Worm (Caenorhabditis elegans): ENCODE measurements around the gene C25G4.2.

Gene C25G4.2

DNA sequence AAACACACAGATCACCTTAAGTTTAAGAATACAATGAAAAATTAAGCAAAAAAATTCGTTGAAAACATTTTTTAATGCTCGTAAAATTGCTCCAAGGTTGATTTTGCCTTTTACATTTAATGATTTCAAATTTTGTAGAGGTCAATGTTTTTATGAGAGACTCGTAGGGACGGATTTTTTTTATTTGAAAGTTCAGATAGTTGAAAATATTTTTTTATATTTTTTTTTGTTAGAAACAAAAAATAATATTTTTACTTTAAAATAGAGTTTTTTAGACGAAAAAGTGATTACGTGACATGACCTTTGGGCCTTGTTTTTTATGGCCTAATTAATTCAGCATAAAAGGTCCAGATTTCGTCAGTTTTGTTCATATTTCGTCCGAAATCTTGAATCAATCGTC is 10.9 kb upstream of the C25G4.2 start, which contains the start of gene smz-1:
TSS of gene smz-1 (plus strand) at position 301 of the 400 bp plus-strand sequence.
- TF ChIP-seq ref-1 (GFP tag; conservative IDR thresholded peaks at IDR 0.05) (no peak), T22C8.4 (GFP tag; IDR thresholded peaks at IDR 0.05) (no peak), klf-2 (GFP tag; conservative IDR thresholded peaks at IDR 0.05) (no peak), cog-1 (tag; optimal IDR thresholded peaks at IDR 0.05) (no peak), med-1 (GFP tag; optimal IDR thresholded peaks at IDR 0.05; ENCODE audit: insufficient read depth) (no peak), flt-1 (GFP tag; IDR thresholded peaks at IDR 0.05) (no peak), ztf-29 (GFP tag; IDR thresholded peaks at IDR 0.05) (no peak), ztf-23 (GFP tag; IDR thresholded peaks at IDR 0.05) (no peak), tab-1 (GFP tag; IDR thresholded peaks at IDR 0.05) (no peak)

DNA sequence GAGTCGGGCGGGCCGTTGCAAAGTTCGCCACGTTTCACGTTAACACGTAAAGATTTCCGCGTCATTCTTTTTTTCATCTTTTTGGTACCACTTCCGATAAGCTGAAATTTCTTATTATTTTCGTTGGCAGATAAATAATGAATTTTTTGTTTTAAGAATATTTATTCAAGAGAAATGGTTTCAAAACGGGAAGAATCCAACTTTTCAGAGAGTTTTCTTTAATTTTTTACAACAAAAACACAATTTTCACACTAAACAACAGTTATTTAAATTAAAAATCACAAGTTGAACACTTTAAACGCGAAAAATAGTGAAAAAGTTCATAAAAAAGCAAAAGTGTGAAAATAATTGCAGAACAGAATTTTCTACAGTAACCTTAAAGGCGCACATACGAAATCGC is 10.3 kb upstream of the C25G4.2 start, which contains the start of gene spe-44:
TSS of gene spe-44 (minus strand) at position 101 of the 400 bp plus-strand sequence.
- TF ChIP-seq T22C8.4 (GFP tag; IDR thresholded peaks at IDR 0.05), result no peak
- TF ChIP-seq med-1 (GFP tag; optimal IDR thresholded peaks at IDR 0.05; ENCODE audit: insufficient read depth), result no peak
- no peak for TF ChIP-seq ztf-29 (GFP tag; IDR thresholded peaks at IDR 0.05)

DNA sequence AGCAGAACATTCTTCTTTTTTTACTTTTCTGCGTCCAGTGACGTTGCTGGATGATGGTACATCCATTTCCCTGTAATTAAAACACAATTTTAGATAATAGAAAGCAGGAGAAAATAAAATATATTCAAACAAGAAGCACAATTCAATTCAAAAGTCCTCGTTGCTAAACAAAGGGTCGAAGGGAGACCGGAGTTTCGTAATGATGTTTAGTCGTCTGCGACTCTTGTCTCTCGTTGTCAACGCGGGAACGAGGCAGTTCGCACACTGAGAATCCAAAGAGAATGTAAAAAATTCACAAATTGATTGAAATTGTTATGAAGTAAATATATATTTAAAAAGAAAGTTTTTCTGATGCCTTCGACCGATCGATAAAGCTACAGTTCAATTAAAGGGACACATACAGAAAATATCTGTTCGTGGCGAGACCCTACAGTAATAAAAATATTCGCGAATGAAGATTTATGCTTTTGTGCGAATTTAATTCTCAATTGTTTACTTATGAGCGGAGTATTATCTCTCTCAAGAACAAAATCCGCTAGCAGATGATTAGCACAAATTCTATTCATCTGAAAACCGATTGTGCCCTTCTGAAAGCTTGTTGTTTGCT is 7.5 kb upstream of the C25G4.2 start, which contains the start of gene dpy-26:
TSS of gene dpy-26 (minus strand) at position 111 of the 607 bp plus-strand sequence.
- TF ChIP-seq tab-1 (GFP tag; IDR thresholded peaks at IDR 0.05), result no peak
- TF ChIP-seq flt-1 (GFP tag; IDR thresholded peaks at IDR 0.05), result no peak
- no peak for TF ChIP-seq T22C8.4 (GFP tag; IDR thresholded peaks at IDR 0.05)
- TF ChIP-seq ztf-23 (GFP tag; IDR thresholded peaks at IDR 0.05), result no peak
- no peak for TF ChIP-seq cog-1 (tag; optimal IDR thresholded peaks at IDR 0.05)
- no peak for TF ChIP-seq ref-1 (GFP tag; conservative IDR thresholded peaks at IDR 0.05)
- TF ChIP-seq med-1 (GFP tag; optimal IDR thresholded peaks at IDR 0.05; ENCODE audit: insufficient read depth), result no peak
- no peak for TF ChIP-seq klf-2 (GFP tag; conservative IDR thresholded peaks at IDR 0.05)
- TF ChIP-seq ztf-29 (GFP tag; IDR thresholded peaks at IDR 0.05), result no peak

DNA sequence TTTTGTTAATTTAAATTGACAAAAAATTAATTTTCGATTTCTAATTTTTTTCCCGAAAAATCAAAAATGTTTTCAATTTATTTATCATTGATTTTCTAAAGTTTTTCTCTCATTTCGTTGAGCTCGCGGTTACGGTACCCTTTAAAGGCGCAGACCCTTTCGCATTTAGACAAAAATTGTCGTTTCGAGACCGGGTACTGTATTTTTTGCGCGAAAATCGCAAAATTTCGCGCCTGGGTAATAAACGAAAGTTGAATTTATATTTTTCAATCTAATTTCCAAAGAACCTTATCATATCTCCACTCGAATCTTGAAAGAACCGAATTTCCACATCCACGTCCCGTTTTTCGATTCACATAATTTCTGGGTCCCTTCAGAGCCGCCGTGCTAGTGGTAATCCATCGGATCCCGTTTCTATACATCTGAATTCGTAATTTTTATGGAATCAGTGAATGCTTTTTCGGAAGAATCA is 1.7 kb upstream of the C25G4.2 start, which contains the start of gene C25G4.3:
TSS of gene C25G4.3 (minus strand) at position 422 of the 472 bp plus-strand sequence.
- no peak for TF ChIP-seq klf-2 (GFP tag; conservative IDR thresholded peaks at IDR 0.05)
- TF ChIP-seq tab-1 (GFP tag; IDR thresholded peaks at IDR 0.05), result no peak
- TF ChIP-seq med-1 (GFP tag; optimal IDR thresholded peaks at IDR 0.05; ENCODE audit: insufficient read depth), result no peak
- TF ChIP-seq flt-1 (GFP tag; IDR thresholded peaks at IDR 0.05), result no peak
- TF ChIP-seq ztf-23 (GFP tag; IDR thresholded peaks at IDR 0.05), result no peak
- no peak for TF ChIP-seq ref-1 (GFP tag; conservative IDR thresholded peaks at IDR 0.05)
- no peak for TF ChIP-seq cog-1 (tag; optimal IDR thresholded peaks at IDR 0.05)
- no peak for TF ChIP-seq T22C8.4 (GFP tag; IDR thresholded peaks at IDR 0.05)
- TF ChIP-seq ztf-29 (GFP tag; IDR thresholded peaks at IDR 0.05), result no peak

DNA sequence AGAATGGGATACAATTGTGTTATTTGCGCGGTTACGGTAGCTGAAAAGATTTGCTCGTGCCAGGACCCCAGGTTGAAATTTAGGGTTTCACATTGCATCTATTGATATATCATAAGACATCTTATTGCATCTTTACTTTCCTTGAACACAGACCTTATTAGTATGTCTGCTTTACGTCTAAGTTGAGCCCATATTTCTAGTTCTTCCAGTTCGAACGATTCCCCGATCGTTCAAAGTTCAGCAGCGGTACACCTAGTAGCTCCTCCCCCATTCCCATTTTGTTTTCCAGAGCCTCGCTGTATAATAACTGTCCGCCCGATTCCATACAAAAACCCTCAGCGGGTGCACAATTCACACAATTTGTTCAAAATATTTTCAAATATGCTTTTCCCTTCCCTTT is 2.1 kb downstream of the C25G4.2 start, which contains the start of gene C25G4.17:
TSS of gene C25G4.17 (plus strand) at position 301 of the 400 bp plus-strand sequence.
- no peak for TF ChIP-seq tab-1 (GFP tag; IDR thresholded peaks at IDR 0.05)
- TF ChIP-seq cog-1 (tag; optimal IDR thresholded peaks at IDR 0.05), result no peak
- TF ChIP-seq T22C8.4 (GFP tag; IDR thresholded peaks at IDR 0.05), result no peak
- TF ChIP-seq ref-1 (GFP tag; conservative IDR thresholded peaks at IDR 0.05), result no peak
- no peak for TF ChIP-seq klf-2 (GFP tag; conservative IDR thresholded peaks at IDR 0.05)
- TF ChIP-seq ztf-23 (GFP tag; IDR thresholded peaks at IDR 0.05), result no peak
- TF ChIP-seq flt-1 (GFP tag; IDR thresholded peaks at IDR 0.05), result no peak
- TF ChIP-seq ztf-29 (GFP tag; IDR thresholded peaks at IDR 0.05), result no peak
- no peak for TF ChIP-seq med-1 (GFP tag; optimal IDR thresholded peaks at IDR 0.05; ENCODE audit: insufficient read depth)

DNA sequence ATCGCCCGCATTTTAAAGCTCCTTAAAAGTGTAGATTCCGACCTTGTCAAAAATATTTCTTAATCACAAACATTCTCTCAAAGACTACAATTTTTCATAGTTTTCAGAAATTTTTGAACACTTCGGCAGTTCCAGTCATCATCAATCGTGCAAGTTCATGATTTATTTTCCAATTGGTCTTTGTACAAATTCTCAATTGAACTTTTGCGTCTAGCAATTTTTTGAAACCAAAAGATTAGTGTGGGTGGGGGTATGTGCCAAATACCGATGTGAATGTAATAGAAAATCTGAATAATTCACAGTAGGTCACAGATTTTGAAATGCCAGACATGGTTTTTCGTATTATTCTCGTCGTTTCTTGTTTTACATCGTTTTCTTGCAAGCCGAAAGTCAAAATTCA is 5.5 kb downstream of the C25G4.2 start, which contains the start of gene clec-185:
TSS of gene clec-185 (plus strand) at position 301 of the 400 bp plus-strand sequence.
- TF ChIP-seq T22C8.4 (GFP tag; IDR thresholded peaks at IDR 0.05), result no peak
- no peak for TF ChIP-seq flt-1 (GFP tag; IDR thresholded peaks at IDR 0.05)
- no peak for TF ChIP-seq med-1 (GFP tag; optimal IDR thresholded peaks at IDR 0.05; ENCODE audit: insufficient read depth)
- TF ChIP-seq klf-2 (GFP tag; conservative IDR thresholded peaks at IDR 0.05), result no peak
- no peak for TF ChIP-seq ztf-23 (GFP tag; IDR thresholded peaks at IDR 0.05)
- no peak for TF ChIP-seq cog-1 (tag; optimal IDR thresholded peaks at IDR 0.05)
- no peak for TF ChIP-seq tab-1 (GFP tag; IDR thresholded peaks at IDR 0.05)
- TF ChIP-seq ztf-29 (GFP tag; IDR thresholded peaks at IDR 0.05), result no peak
- no peak for TF ChIP-seq ref-1 (GFP tag; conservative IDR thresholded peaks at IDR 0.05)

DNA sequence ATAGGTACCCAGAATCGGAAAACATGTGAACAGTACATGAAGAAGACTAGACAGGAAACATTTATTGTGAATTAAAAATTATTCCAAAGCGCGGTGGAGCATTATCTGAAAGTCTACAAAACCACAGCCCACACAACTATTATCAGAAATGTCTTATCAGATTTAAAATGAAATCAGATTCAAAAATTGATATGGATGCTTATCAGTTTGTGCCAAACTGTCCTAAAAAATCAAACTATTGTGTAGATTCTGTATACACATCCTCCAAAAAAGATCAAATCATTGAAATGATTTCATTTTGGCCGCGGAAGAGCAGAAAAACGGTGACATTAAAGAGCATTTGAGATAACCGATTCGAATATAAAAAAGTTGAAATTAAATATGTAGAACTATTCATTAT is 8.4 kb downstream of the C25G4.2 start, which contains the start of gene irg-4:
TSS of gene irg-4 (plus strand) at position 392 of the 400 bp plus-strand sequence.
- TF ChIP-seq tab-1 (GFP tag; IDR thresholded peaks at IDR 0.05) (no peak), T22C8.4 (GFP tag; IDR thresholded peaks at IDR 0.05) (no peak), klf-2 (GFP tag; conservative IDR thresholded peaks at IDR 0.05) (no peak), ref-1 (GFP tag; conservative IDR thresholded peaks at IDR 0.05) (no peak), ztf-23 (GFP tag; IDR thresholded peaks at IDR 0.05) (no peak), med-1 (GFP tag; optimal IDR thresholded peaks at IDR 0.05; ENCODE audit: insufficient read depth) (no peak), flt-1 (GFP tag; IDR thresholded peaks at IDR 0.05) (no peak), ztf-29 (GFP tag; IDR thresholded peaks at IDR 0.05) (no peak), cog-1 (tag; optimal IDR thresholded peaks at IDR 0.05) (no peak)

DNA sequence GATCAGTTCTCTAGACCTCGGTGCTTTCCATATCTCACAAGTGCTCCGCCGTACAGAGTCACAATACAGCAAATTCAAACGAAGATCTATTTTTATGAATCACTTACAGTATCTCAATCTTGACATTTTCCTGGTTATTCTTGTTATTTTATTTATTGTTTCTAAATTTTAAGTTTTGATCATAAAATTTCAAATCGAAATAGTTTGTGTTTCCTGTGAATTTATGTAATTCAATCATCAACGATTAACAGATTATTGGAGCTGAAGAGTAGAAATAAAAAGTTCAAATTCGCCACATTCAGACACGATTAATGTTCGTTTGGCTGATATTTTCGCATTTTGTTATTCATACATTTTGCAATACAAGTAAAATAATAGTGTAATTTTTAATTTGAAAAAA is 11.5 kb downstream of the C25G4.2 start, which contains the start of gene clec-184:
TSS of gene clec-184 (plus strand) at position 301 of the 400 bp plus-strand sequence.
- no peak for TF ChIP-seq tab-1 (GFP tag; IDR thresholded peaks at IDR 0.05)
- no peak for TF ChIP-seq ztf-23 (GFP tag; IDR thresholded peaks at IDR 0.05)
- no peak for TF ChIP-seq ztf-29 (GFP tag; IDR thresholded peaks at IDR 0.05)
- no peak for TF ChIP-seq klf-2 (GFP tag; conservative IDR thresholded peaks at IDR 0.05)
- TF ChIP-seq med-1 (GFP tag; optimal IDR thresholded peaks at IDR 0.05; ENCODE audit: insufficient read depth), result no peak
- no peak for TF ChIP-seq cog-1 (tag; optimal IDR thresholded peaks at IDR 0.05)
- TF ChIP-seq flt-1 (GFP tag; IDR thresholded peaks at IDR 0.05), result no peak
- no peak for TF ChIP-seq T22C8.4 (GFP tag; IDR thresholded peaks at IDR 0.05)
- TF ChIP-seq ref-1 (GFP tag; conservative IDR thresholded peaks at IDR 0.05), result no peak

DNA sequence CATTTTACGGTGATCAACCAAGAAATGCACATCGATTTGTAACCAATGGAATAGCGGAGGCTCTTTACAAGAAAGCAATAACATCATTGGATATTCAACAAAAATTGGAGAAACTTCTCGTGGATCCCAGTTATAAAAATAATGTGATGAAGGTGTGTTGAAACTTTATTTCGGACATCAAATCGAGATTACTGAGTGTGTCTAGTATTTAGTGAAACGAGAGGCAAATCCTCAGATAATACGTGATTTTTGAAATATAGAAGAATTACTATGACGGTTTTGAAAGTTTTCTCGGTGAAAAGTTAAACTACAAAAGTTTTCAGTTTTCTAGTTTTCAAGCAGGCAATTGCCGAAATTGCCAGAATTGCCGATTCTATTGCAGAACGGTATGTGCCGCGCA is 12.1 kb downstream of the C25G4.2 start:
- TF ChIP-seq T22C8.4 (GFP tag; IDR thresholded peaks at IDR 0.05), result no peak
- no peak for TF ChIP-seq ztf-29 (GFP tag; IDR thresholded peaks at IDR 0.05)
- TF ChIP-seq cog-1 (tag; optimal IDR thresholded peaks at IDR 0.05), result no peak
- TF ChIP-seq ztf-23 (GFP tag; IDR thresholded peaks at IDR 0.05), result no peak
- no peak for TF ChIP-seq ref-1 (GFP tag; conservative IDR thresholded peaks at IDR 0.05)
- no peak for TF ChIP-seq tab-1 (GFP tag; IDR thresholded peaks at IDR 0.05)
- TF ChIP-seq klf-2 (GFP tag; conservative IDR thresholded peaks at IDR 0.05), result no peak
- no peak for TF ChIP-seq flt-1 (GFP tag; IDR thresholded peaks at IDR 0.05)
- no peak for TF ChIP-seq med-1 (GFP tag; optimal IDR thresholded peaks at IDR 0.05; ENCODE audit: insufficient read depth)
